Worm (Caenorhabditis elegans): ENCODE results near the gene Y53F4B.19.

DNA sequence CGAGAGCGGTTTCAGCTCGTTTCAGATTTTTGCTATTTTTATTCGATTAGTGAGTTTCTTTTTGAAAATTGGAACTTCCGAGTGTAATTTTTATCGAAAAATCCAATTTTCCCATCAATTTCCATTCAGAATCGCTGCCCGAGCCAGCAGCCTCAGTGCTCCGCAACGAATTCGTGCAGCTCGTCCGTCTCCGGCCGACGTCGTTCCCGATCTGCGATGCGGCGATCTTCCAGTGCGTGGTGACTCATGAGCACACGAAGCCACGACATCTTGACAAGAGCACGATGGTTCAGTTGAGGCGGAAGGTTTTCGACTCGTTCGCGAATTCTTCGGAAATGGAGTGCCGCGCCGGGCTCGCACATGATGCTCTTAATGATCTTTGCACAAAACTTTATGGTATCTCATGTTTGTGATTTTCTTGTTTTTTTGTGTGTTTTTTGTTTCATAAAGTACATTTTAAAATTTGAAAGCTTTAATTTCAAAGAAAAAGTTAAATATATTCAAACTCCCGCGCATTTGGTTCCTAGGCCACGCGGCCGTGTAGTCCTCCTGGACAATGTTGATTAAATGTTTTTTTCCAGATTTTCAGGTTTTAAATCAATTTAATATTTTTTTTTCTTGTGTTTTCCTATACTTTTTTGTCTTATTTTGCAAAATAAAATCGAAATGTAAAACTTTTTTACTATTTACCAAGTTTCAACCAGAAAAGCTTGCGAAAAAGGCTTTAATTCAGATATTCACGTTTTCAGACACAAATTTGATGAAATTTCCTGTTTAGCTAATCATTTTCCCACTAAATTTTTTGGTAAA, 12.6 kb downstream of the Y53F4B.19 start:
- TF ChIP-seq cog-1 (tag; optimal IDR thresholded peaks at IDR 0.05) (no peak), flt-1 (GFP tag; IDR thresholded peaks at IDR 0.05) (0 out of 2 replicates have a peak, but pooled peaks have one; percentile 48), ref-1 (GFP tag; conservative IDR thresholded peaks at IDR 0.05) (no peak), tab-1 (GFP tag; IDR thresholded peaks at IDR 0.05) (no peak)

Data from whole organism, midembryonic.